Fruit fly (Drosophila melanogaster) whole organism, wandering third instar larva: ENCODE data around the gene tefu.
A peak's percentile ranks its signal among the peaks of the same experiment; 100 is the strongest.

Experiments
- Abd-B ChIP-seq: fragments of >200 bp; optimal IDR thresholded peaks from 2 replicates; lab custom pipeline; 2017; ENCODE audit warnings: missing biosample characterization, missing genetic modification characterization
- CG32264 ChIP-seq: fragments of 200-800 bp; sonication (Bioruptor generic); optimal IDR thresholded peaks from 2 replicates; lab custom pipeline; 2016; ENCODE audit warnings: missing biosample characterization, missing genetic modification characterization
- CG9705 ChIP-seq: fragments of 200-800 bp; sonication (Bioruptor generic); optimal IDR thresholded peaks from 2 replicates; lab custom pipeline; 2018; ENCODE audit warnings: missing biosample characterization, mild to moderate bottlenecking, missing genetic modification characterization
- CrebA ChIP-seq: fragments of 200-800 bp; sonication (Bioruptor generic); optimal IDR thresholded peaks from 2 replicates; lab custom pipeline; 2016; ENCODE audit warnings: missing biosample characterization, mild to moderate bottlenecking, missing genetic modification characterization, borderline replicate concordance
- Dfd ChIP-seq: fragments of >200 bp; optimal IDR thresholded peaks from 2 replicates; lab custom pipeline; 2017; ENCODE audit warnings: missing biosample characterization, missing genetic modification characterization
- Dif ChIP-seq: fragments of 200-275, 200-300 bp; sonication (Bioruptor generic); optimal IDR thresholded peaks from 2 replicates; lab custom pipeline; 2018; ENCODE audit warnings: missing biosample characterization, missing genetic modification characterization; ENCODE audit not compliant: partially characterized antibody
- GATAd ChIP-seq: sonication (Bioruptor generic); optimal IDR thresholded peaks from 2 replicates; lab custom pipeline; 2016; ENCODE audit warnings: missing biosample characterization, missing genetic modification characterization
- HLH106 ChIP-seq: fragments of 200-800 bp; optimal IDR thresholded peaks from 3 replicates; lab custom pipeline; 2019; ENCODE audit warnings: missing biosample characterization, mild to moderate bottlenecking, missing genetic modification characterization, moderate library complexity
- Hnf4 ChIP-seq: fragments of 200-800 bp; sonication (Bioruptor generic); optimal IDR thresholded peaks from 2 replicates; lab custom pipeline; 2016; ENCODE audit warnings: missing biosample characterization, mild to moderate bottlenecking, missing genetic modification characterization
- Hr78 ChIP-seq: fragments of >200 bp; optimal IDR thresholded peaks from 2 replicates; lab custom pipeline; 2017; ENCODE audit warnings: missing biosample characterization, missing genetic modification characterization
- Hr83 ChIP-seq: fragments of 200-300 bp; sonication (Bioruptor generic); optimal IDR thresholded peaks from 2 replicates; lab custom pipeline; 2016; ENCODE audit warnings: missing biosample characterization, mild to moderate bottlenecking, missing genetic modification characterization, moderate library complexity; ENCODE audit not compliant: poor library complexity, severe bottlenecking
- Jra ChIP-seq: sonication (Bioruptor generic); optimal IDR thresholded peaks from 2 replicates; lab custom pipeline; 2016; ENCODE audit warnings: missing biosample characterization, missing genetic modification characterization
- Mio ChIP-seq: sonication (Bioruptor generic); optimal IDR thresholded peaks from 2 replicates; lab custom pipeline; 2016; ENCODE audit warnings: missing biosample characterization, missing genetic modification characterization
- Myc ChIP-seq: fragments of >200 bp; optimal IDR thresholded peaks from 2 replicates; lab custom pipeline; 2017
- N ChIP-seq: fragments of >200 bp; optimal IDR thresholded peaks from 2 replicates; lab custom pipeline; 2018; ENCODE audit warnings: missing biosample characterization, missing external identifiers, missing genetic modification characterization
- OdsH ChIP-seq: fragments of 200-800 bp; sonication (Bioruptor generic); optimal IDR thresholded peaks from 2 replicates; lab custom pipeline; 2016; ENCODE audit warnings: missing biosample characterization, mild to moderate bottlenecking, missing genetic modification characterization
- Rel ChIP-seq, 2 experiments: fragments of 200-800 bp; sonication (Bioruptor generic) in 1 of 2; optimal IDR thresholded peaks; 2 replicates in 1 of 2; 3 replicates in 1 of 2; lab custom pipeline; 2016 to 2019; ENCODE audit warnings: mild to moderate bottlenecking in 2 of 2, missing biosample characterization in 2 of 2, missing genetic modification characterization in 2 of 2, moderate library complexity in 1 of 2
- Sp1 ChIP-seq: fragments of 200-800 bp; sonication (Bioruptor generic); optimal IDR thresholded peaks from 3 replicates; lab custom pipeline; 2019; ENCODE audit warnings: missing biosample characterization, mild to moderate bottlenecking, missing genetic modification characterization, moderate library complexity
- Vsx2 ChIP-seq: fragments of 200-300, 225-300 bp; sonication (Bioruptor generic); optimal IDR thresholded peaks from 2 replicates; lab custom pipeline; 2018; ENCODE audit warnings: missing biosample characterization, missing genetic modification characterization; ENCODE audit not compliant: partially characterized antibody
- br ChIP-seq: fragments of 200-800 bp; sonication (Bioruptor generic); optimal IDR thresholded peaks from 2 replicates; lab custom pipeline; 2016; ENCODE audit warnings: missing biosample characterization, missing genetic modification characterization
- brk ChIP-seq: fragments of 200-800 bp; sonication (Bioruptor generic); optimal IDR thresholded peaks from 2 replicates; lab custom pipeline; 2016; ENCODE audit warnings: missing biosample characterization, mild to moderate bottlenecking, missing genetic modification characterization
- dl ChIP-seq, 2 experiments: fragments of 175-275, 200-275 bp in 1 of 2; fragments of 200-275 bp in 1 of 2; sonication (Bioruptor generic); optimal IDR thresholded peaks; lab custom pipeline; 2018; ENCODE audit warnings: mild to moderate bottlenecking in 2 of 2, missing biosample characterization in 2 of 2, missing genetic modification characterization in 2 of 2, moderate library complexity in 2 of 2; ENCODE audit not compliant: partially characterized antibody in 2 of 2, insufficient read depth in 1 of 2
- dmrt93B ChIP-seq: fragments of 200-800 bp; sonication (Bioruptor generic); optimal IDR thresholded peaks from 2 replicates; lab custom pipeline; 2018; ENCODE audit warnings: missing biosample characterization, mild to moderate bottlenecking, missing genetic modification characterization
- dsf ChIP-seq: sonication (Bioruptor generic); optimal IDR thresholded peaks from 2 replicates; lab custom pipeline; 2016; ENCODE audit warnings: missing biosample characterization, missing genetic modification characterization, borderline replicate concordance
- ey ChIP-seq: fragments of 200-800 bp; sonication (Bioruptor generic); optimal IDR thresholded peaks from 2 replicates; lab custom pipeline; 2016; ENCODE audit warnings: missing biosample characterization, missing genetic modification characterization
- foxo ChIP-seq, 2 experiments: fragments of 200-800 bp; sonication (Bioruptor generic); optimal IDR thresholded peaks; 2 replicates in 1 of 2; 3 replicates in 1 of 2; lab custom pipeline; 2016 to 2017; ENCODE audit warnings: missing biosample characterization in 2 of 2, missing genetic modification characterization in 2 of 2
- fru ChIP-seq: fragments of 200-800 bp; sonication (Bioruptor generic); optimal IDR thresholded peaks from 3 replicates; lab custom pipeline; 2016; ENCODE audit warnings: missing biosample characterization, mild to moderate bottlenecking, missing genetic modification characterization
- h ChIP-seq: fragments of 200-800 bp; sonication (Bioruptor generic); optimal IDR thresholded peaks from 3 replicates; lab custom pipeline; 2016; ENCODE audit warnings: missing biosample characterization, mild to moderate bottlenecking, missing genetic modification characterization
- jim ChIP-seq: fragments of 175-275, 200-325 bp; sonication (Bioruptor generic); optimal IDR thresholded peaks from 2 replicates; lab custom pipeline; 2016; ENCODE audit warnings: missing biosample characterization, mild to moderate bottlenecking, missing genetic modification characterization
- lola ChIP-seq: fragments of >200 bp; optimal IDR thresholded peaks from 2 replicates; lab custom pipeline; 2017; ENCODE audit warnings: missing biosample characterization, missing genetic modification characterization
- pan ChIP-seq: fragments of >200 bp; optimal IDR thresholded peaks from 2 replicates; lab custom pipeline; 2017
- psq ChIP-seq: fragments of 200-800 bp; sonication (Bioruptor generic); optimal IDR thresholded peaks from 3 replicates; lab custom pipeline; 2017; ENCODE audit warnings: missing biosample characterization, mild to moderate bottlenecking, missing genetic modification characterization, moderate library complexity
- rgr ChIP-seq: fragments of 200-800 bp; sonication (Bioruptor generic); optimal IDR thresholded peaks from 3 replicates; lab custom pipeline; 2016; ENCODE audit warnings: missing biosample characterization, mild to moderate bottlenecking, missing genetic modification characterization
- sage ChIP-seq: fragments of 200-800 bp; sonication (Bioruptor generic); optimal IDR thresholded peaks from 2 replicates; lab custom pipeline; 2016; ENCODE audit warnings: missing biosample characterization, mild to moderate bottlenecking, missing genetic modification characterization
- sv ChIP-seq: fragments of 200-800 bp; sonication (Bioruptor generic); optimal IDR thresholded peaks from 3 replicates; lab custom pipeline; 2016; ENCODE audit warnings: missing biosample characterization, missing genetic modification characterization
- tai ChIP-seq: sonication (Bioruptor generic); optimal IDR thresholded peaks from 2 replicates; lab custom pipeline; 2016; ENCODE audit warnings: missing biosample characterization, missing genetic modification characterization
- usp ChIP-seq: fragments of >200 bp; optimal IDR thresholded peaks from 2 replicates; lab custom pipeline; 2017; ENCODE audit warnings: missing biosample characterization, missing genetic modification characterization
- woc ChIP-seq: sonication (Bioruptor generic); optimal IDR thresholded peaks from 2 replicates; lab custom pipeline; 2016; ENCODE audit warnings: missing biosample characterization, mild to moderate bottlenecking, missing genetic modification characterization

The tefu gene

DNA sequence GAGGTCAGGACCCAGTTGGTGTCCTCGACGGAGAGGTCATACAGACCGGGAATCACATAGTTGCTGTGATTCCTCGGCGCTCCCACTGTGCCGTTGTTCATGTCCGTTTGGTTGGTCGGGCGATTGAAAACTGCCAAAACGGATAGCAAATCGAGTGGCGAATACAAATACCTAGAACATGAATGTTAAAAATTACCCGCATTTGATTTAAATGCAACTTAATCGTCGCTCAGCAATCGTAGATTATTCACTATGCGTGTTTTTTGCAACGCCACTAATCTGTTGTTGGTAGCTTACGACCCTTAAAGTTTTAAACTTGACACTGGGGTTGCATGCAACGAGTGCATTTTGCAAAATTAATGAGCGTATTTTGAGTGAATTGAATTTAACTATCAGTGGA is 7.0 kb upstream of the tefu start, which contains the start of gene Amt:
Amt (minus strand) TSS at position 101 of the 400 bp plus-strand sequence.
- TF ChIP-seq lola (GFP tag; lab: Kevin White, UChicago) = no peak
- TF ChIP-seq Sp1 (GFP tag; lab: Kevin White, UChicago) = no peak

DNA sequence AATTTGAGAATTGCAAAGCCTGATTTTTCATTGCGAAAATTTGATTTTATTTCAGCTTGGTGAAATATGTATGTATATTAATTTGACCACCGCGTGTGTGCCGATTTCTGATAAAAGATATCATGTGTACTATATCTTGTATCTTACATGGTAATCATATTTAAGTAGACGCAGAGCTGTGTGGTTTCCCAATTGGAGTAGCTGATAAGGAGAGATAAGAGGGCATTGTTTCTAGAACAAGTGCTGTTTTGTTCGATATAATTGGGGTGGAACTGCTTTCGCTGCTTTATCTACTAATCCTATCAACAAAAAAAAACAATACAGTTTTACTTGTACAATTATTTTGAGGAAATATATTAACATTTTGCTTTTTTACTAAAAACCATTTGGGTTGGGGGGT is 4.6 kb upstream of the tefu start:
- no peak for TF ChIP-seq HLH106 (tag; lab: Kevin White, UChicago)
- TF ChIP-seq Sp1 (GFP tag; lab: Kevin White, UChicago) = peak; percentile 8
- TF ChIP-seq Jra (GFP tag; lab: Kevin White, UChicago) = peak; percentile 9
- peak; percentile 4 for TF ChIP-seq br (GFP tag; lab: Kevin White, UChicago)
- TF ChIP-seq Rel (GFP tag; optimal IDR thresholded peaks at IDR 0.05; lab: Kevin White, UChicago) = no peak
- peak; percentile 98 for TF ChIP-seq Rel (tag; optimal IDR thresholded peaks at IDR 0.05; lab: Kevin White, UChicago)
- peak in 1 of 2 experiments; percentile 22 for TF ChIP-seq foxo (GFP tag; optimal IDR thresholded peaks at IDR 0.05; lab: Kevin White, UChicago)
- TF ChIP-seq Hnf4 (GFP tag; lab: Kevin White, UChicago) = no peak
- peak; percentile 7 for TF ChIP-seq h (GFP tag; lab: Kevin White, UChicago)

DNA sequence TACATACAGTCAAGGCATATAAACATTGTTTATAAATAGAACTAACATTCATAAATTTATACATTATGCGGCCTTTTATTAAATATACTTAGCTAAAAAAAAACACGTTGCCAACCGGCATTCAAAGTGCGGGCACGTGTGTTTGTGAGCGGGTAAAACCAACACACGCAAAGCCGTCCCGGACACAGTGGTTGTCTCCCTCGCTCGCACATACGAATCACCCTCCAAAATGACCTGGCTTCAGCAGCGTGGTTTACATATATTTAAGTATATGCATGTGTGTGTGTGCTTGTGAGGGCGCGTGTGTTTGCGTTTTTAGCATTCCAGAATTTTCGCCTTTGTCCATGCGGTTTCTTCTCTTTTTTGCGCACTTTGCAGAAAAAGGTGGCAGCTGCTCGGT is 1.4 kb upstream of the tefu start:
- TF ChIP-seq Mio (GFP tag; lab: Kevin White, UChicago) (no peak), Vsx2 (no peak), tai (GFP tag; lab: Kevin White, UChicago) (no peak), foxo (GFP tag; optimal IDR thresholded peaks at IDR 0.05; lab: Kevin White, UChicago) (no peak), Hnf4 (GFP tag; lab: Kevin White, UChicago) (no peak), rgr (GFP tag; lab: Kevin White, UChicago) (peak; percentile 13), Dfd (no peak), CrebA (no peak), Rel (GFP tag; optimal IDR thresholded peaks at IDR 0.05; lab: Kevin White, UChicago) (peak; percentile 9), Rel (tag; optimal IDR thresholded peaks at IDR 0.05; lab: Kevin White, UChicago) (peak; percentile 34), usp (GFP tag; lab: Kevin White, UChicago) (no peak), lola (GFP tag; lab: Kevin White, UChicago) (no peak), OdsH (GFP tag; lab: Kevin White, UChicago) (no peak), sage (GFP tag; lab: Kevin White, UChicago) (peak; percentile 60), pan (lab: Kevin White, UChicago) (no peak), CG32264 (GFP tag; lab: Kevin White, UChicago) (peak; percentile 30), CG9705 (GFP tag; lab: Kevin White, UChicago) (no peak), Hr83 (GFP tag; lab: Kevin White, UChicago) (no peak), brk (GFP tag; lab: Kevin White, UChicago) (peak; percentile 34), jim (no peak), sv (GFP tag; lab: Kevin White, UChicago) (no peak), Myc (lab: Kevin White, UChicago) (peak; percentile 56), Dif (GFP tag; lab: Kevin White, UChicago) (peak; percentile 48), Hr78 (peak; percentile 29), dl (GFP tag; optimal IDR thresholded peaks at IDR 0.05; lab: Kevin White, UChicago; ENCODE audit: insufficient read depth in 1 of 2, partially characterized antibody in 2 of 2) (no peak), h (GFP tag; lab: Kevin White, UChicago) (peak; percentile 63), Jra (GFP tag; lab: Kevin White, UChicago) (peak; percentile 33), psq (GFP tag; lab: Kevin White, UChicago) (no peak), Abd-B (GFP tag; lab: Kevin White, UChicago) (no peak), dmrt93B (GFP tag; lab: Kevin White, UChicago) (no peak), N (GFP tag; lab: Kevin White, UChicago) (peak; percentile 69), HLH106 (tag; lab: Kevin White, UChicago) (no peak), GATAd (GFP tag; lab: Kevin White, UChicago) (no peak), dsf (GFP tag; lab: Kevin White, UChicago) (no peak), br (GFP tag; lab: Kevin White, UChicago) (no peak), ey (peak; percentile 4), fru (GFP tag; lab: Kevin White, UChicago) (peak; percentile 0), woc (GFP tag; lab: Kevin White, UChicago) (no peak), Sp1 (GFP tag; lab: Kevin White, UChicago) (no peak)
- TF ChIP-seq, all 38 proteins: peak for 13
